Worm (Caenorhabditis elegans): ENCODE data around the gene srj-4.

DNA sequence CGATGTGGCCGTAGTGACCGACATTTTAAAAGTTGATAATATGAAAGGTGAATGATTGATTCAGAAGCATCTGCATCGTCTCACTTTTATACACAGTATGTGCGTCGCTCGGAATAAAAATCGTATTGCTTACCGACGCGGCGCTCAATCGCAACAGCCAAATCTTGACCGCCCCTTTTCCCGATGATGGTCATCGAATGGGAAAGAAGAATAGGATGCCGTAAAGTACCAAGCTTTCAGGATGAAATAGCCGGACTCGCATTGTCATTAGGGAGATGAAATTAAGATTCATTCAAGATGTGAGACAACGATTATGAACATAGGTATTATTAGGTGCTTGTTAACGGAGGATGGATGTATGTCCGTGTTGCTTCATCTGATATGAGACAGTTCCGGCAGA is 35.5 kb downstream of the srj-4 start, which contains the start of gene lon-3:
- TF ChIP-seq fkh-10 (GFP tag; optimal IDR thresholded peaks at IDR 0.05) (no peak), nhr-20 (tag; optimal IDR thresholded peaks at IDR 0.05) (no peak), ceh-82 (tag; optimal IDR thresholded peaks at IDR 0.05) (no peak), nhr-237 (tag; optimal IDR thresholded peaks at IDR 0.05) (no peak), ztf-11 (tag; optimal IDR thresholded peaks at IDR 0.05) (no peak), elt-3 (tag; optimal IDR thresholded peaks at IDR 0.05) (no peak), ama-1 (optimal IDR thresholded peaks at IDR 0.05) (no peak), nhr-76 (tag; optimal IDR thresholded peaks at IDR 0.05) (no peak), lin-13 (GFP tag; optimal IDR thresholded peaks at IDR 0.05) (no peak), tbx-2 (tag; optimal IDR thresholded peaks at IDR 0.05) (no peak), zag-1 (tag; optimal IDR thresholded peaks at IDR 0.05) (no peak), C16A3.4 (tag; optimal IDR thresholded peaks at IDR 0.05) (no peak), lir-3 (tag; optimal IDR thresholded peaks at IDR 0.05; ENCODE audit: poor library complexity) (no peak), lin-39 (tag; optimal IDR thresholded peaks at IDR 0.05) (no peak)

All from whole organism, L1 larva.